Worm (Caenorhabditis elegans) whole organism, mixed stage, embryonic: ENCODE measurements around the gene F35C11.6.

Experiments
- ceh-43 ChIP-seq: fragments of 200-800 bp; sonication (Bioruptor generic); optimal IDR thresholded peaks from 2 replicates; lab custom pipeline; 2018; ENCODE audit warnings: mild to moderate bottlenecking, missing genetic modification characterization, moderate library complexity, missing compliant biosample characterization
- ceh-83 ChIP-seq: fragments of 200-800 bp; sonication (Bioruptor generic); optimal IDR thresholded peaks from 2 replicates; lab custom pipeline; 2018; ENCODE audit warnings: mild to moderate bottlenecking, missing genetic modification characterization, missing compliant biosample characterization
- cnd-1 ChIP-seq: fragments of 200-800 bp; sonication (Bioruptor generic); optimal IDR thresholded peaks from 2 replicates; lab custom pipeline; 2018; ENCODE audit warnings: mild to moderate bottlenecking, missing genetic modification characterization, missing compliant biosample characterization
- elt-1 ChIP-seq: sonication (generic microtip); optimal IDR thresholded peaks from 2 replicates; lab custom pipeline; 2017; ENCODE audit warnings: missing genetic modification characterization, mild to moderate bottlenecking, missing compliant biosample characterization, antibody characterized with exemption, moderate library complexity, borderline replicate concordance; ENCODE audit not compliant: insufficient read depth
- ham-2 ChIP-seq: fragments of 200-800 bp; sonication (Bioruptor generic); optimal IDR thresholded peaks from 2 replicates; lab custom pipeline; 2018; ENCODE audit warnings: mild to moderate bottlenecking, missing genetic modification characterization, missing compliant biosample characterization
- lin-13 ChIP-seq: fragments of 150-350 bp; optimal IDR thresholded peaks from 2 replicates; lab custom pipeline; 2014; ENCODE audit warnings: missing biosample characterization, missing genetic modification characterization
- lin-32 ChIP-seq: fragments of 200-800 bp; sonication (Bioruptor generic); optimal IDR thresholded peaks from 2 replicates; lab custom pipeline; 2018; ENCODE audit warnings: mild to moderate bottlenecking, missing genetic modification characterization, missing compliant biosample characterization
- nhr-28 ChIP-seq: fragments of 150-350 bp; optimal IDR thresholded peaks from 2 replicates; lab custom pipeline; 2014; ENCODE audit warnings: missing biosample characterization, missing genetic modification characterization
- unc-120 ChIP-seq: sonication (generic microtip); optimal IDR thresholded peaks from 2 replicates; lab custom pipeline; 2017; ENCODE audit warnings: missing genetic modification characterization, missing compliant biosample characterization; ENCODE audit not compliant: poor library complexity, severe bottlenecking
- unc-39 ChIP-seq: fragments of 150-350 bp; optimal IDR thresholded peaks from 2 replicates; lab custom pipeline; 2014; ENCODE audit warnings: missing biosample characterization, missing genetic modification characterization

Gene F35C11.6

DNA sequence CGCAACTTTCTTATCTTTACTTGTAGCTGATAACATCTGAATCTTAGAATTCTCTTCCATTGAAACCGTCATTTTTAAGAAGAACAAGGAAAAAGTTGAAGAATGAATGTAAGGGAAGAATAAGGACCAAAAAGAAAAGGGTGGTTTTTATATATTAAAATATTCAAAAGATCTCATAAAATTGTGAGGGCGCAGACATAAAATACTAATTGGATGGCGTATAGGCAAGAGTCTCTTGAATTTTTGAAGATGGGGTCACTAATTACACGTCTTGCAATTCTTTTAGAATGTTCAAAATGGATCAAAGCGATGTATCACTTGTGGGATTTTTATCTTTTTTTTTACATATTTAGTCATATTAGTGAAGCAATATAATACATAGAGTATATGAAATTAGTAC, 46.3 kb downstream of the F35C11.6 start, which contains the start of gene twk-3:
Gene twk-3 (minus strand): TSS at position 101 of the 400 bp plus-strand sequence.
- TF ChIP-seq unc-120 (tag; lab: Kevin White, UChicago) (no peak), unc-39 (no peak)

DNA sequence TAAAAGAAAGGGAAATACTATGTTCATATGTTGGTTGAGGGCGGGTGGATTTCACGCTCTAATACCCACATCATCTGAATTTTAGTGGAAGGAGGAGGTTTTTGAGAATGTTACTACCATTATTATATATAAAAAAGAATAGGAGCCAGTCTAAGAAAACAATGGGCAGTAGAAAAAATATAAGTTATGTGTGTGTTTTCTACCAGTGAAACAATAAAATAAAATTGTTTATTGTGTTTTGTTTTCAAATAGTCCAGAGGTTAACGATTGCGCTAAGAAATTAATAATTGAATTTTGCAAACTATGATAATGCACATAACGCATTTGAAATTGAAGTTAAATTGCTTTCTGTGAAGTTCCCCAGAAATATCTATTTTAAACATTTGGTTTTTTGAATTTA, 49.5 kb downstream of the F35C11.6 start, which contains the start of gene M110.8:
Gene M110.8 (minus strand): TSS at position 101 of the 400 bp plus-strand sequence.
- TF ChIP-seq lin-13 (tag; lab: Kevin White, UChicago) (no peak), nhr-28 (no peak), cnd-1 (tag; lab: Kevin White, UChicago) (no peak), ceh-43 (GFP tag; lab: Kevin White, UChicago) (no peak), lin-32 (no peak), ham-2 (no peak), ceh-83 (GFP tag; lab: Kevin White, UChicago) (no peak), elt-1 (no peak)
- TF ChIP-seq, all 35 proteins: peak for 0
